Fruit fly (Drosophila melanogaster) whole organism, embryonic: ENCODE data around the gene alpha-Spec.

Experiments
- Abd-B ChIP-seq: fragments of 200-800 bp; sonication (Bioruptor generic); optimal IDR thresholded peaks from 2 replicates; lab custom pipeline; 2018; ENCODE audit warnings: missing biosample characterization, mild to moderate bottlenecking, missing genetic modification characterization, moderate library complexity
- CG15269 ChIP-seq: fragments of 200-800 bp; sonication (Bioruptor generic); optimal IDR thresholded peaks from 2 replicates; lab custom pipeline; 2018; ENCODE audit warnings: missing biosample characterization, mild to moderate bottlenecking, missing genetic modification characterization, moderate library complexity
- CG1647 ChIP-seq: fragments of 200-800 bp; sonication (Bioruptor generic); optimal IDR thresholded peaks from 3 replicates; lab custom pipeline; 2016; ENCODE audit warnings: missing biosample characterization, missing genetic modification characterization
- CG5245 ChIP-seq: fragments of 200-800 bp; sonication (Bioruptor generic); optimal IDR thresholded peaks from 3 replicates; lab custom pipeline; 2016; ENCODE audit warnings: missing biosample characterization, missing genetic modification characterization
- CG6175 ChIP-seq: fragments of 200-800 bp; sonication (Bioruptor generic); IDR thresholded peaks from 3 replicates; pipeline ENCODE4 v1.3.6; 2022; ENCODE audit warnings: missing biosample characterization, missing genetic modification characterization
- CG6254 ChIP-seq: fragments of 200-800 bp; sonication (Bioruptor generic); optimal IDR thresholded peaks from 3 replicates; lab custom pipeline; 2017; ENCODE audit warnings: mild to moderate bottlenecking, missing biosample characterization, missing genetic modification reagents, missing genetic modification characterization
- CG9932 ChIP-seq: fragments of 200-800 bp; sonication (Bioruptor generic); IDR thresholded peaks from 2 replicates; pipeline ENCODE4 v1.3.6; 2022; ENCODE audit warnings: missing biosample characterization, missing genetic modification characterization
- Pdp1 ChIP-seq, 2 experiments: fragments of 200-800 bp; sonication (Bioruptor generic); optimal IDR thresholded peaks; 3 replicates each; lab custom pipeline; 2016; ENCODE audit warnings: missing biosample characterization in 2 of 2, missing genetic modification characterization in 2 of 2, mild to moderate bottlenecking in 1 of 2, moderate library complexity in 1 of 2
- Sin3A ChIP-seq: fragments of >200 bp; optimal IDR thresholded peaks from 2 replicates; lab custom pipeline; 2018
- Sry-β ChIP-seq: fragments of 200-800 bp; sonication (Bioruptor generic); optimal IDR thresholded peaks from 2 replicates; lab custom pipeline; 2018; ENCODE audit warnings: missing biosample characterization, mild to moderate bottlenecking, missing genetic modification characterization, moderate library complexity
- abd-A ChIP-seq: fragments of 200-800 bp; sonication (Bioruptor generic); optimal IDR thresholded peaks from 3 replicates; lab custom pipeline; 2019; ENCODE audit warnings: missing biosample characterization, mild to moderate bottlenecking, missing genetic modification characterization, moderate library complexity
- caup ChIP-seq: fragments of 200-800 bp; sonication (Bioruptor generic); optimal IDR thresholded peaks from 3 replicates; lab custom pipeline; 2017; ENCODE audit warnings: missing biosample characterization, mild to moderate bottlenecking, missing genetic modification characterization, moderate library complexity; ENCODE audit not compliant: severe bottlenecking
- lilli ChIP-seq: fragments of 200-800 bp; sonication (Bioruptor generic); optimal IDR thresholded peaks from 3 replicates; lab custom pipeline; 2016; ENCODE audit warnings: missing biosample characterization, missing genetic modification characterization

DNA sequence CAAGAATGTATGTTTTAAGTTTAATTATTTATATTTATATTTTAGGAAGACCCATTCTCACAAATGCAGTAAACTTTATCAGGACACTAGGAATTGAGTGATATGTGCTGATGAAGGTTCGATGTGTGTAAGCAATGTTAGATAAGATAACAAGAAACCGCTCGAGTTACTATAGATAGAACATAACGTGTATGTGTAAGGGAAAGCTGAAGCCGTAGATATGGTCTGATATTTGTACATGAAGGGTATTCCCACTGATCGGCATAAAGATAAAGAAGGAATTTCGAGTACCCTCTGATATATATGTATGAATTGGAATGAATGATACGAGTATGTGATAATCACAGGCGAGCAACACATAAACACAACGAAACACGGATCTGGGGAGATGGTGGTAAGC, 11.0 kb downstream of the alpha-Spec start:
- TF ChIP-seq CG6175 (GFP tag; lab: Robert Waterston, UW) (no peak), CG1647 (GFP tag; lab: Kevin White, UChicago) (no peak), Abd-B (no peak), caup (no peak), Pdp1 (GFP tag; optimal IDR thresholded peaks at IDR 0.05; lab: Kevin White, UChicago) (no peak), Sin3A (lab: Kevin White, UChicago) (no peak), CG5245 (GFP tag; lab: Kevin White, UChicago) (no peak), CG9932 (GFP tag; lab: Robert Waterston, UW) (no peak), abd-A (tag; lab: Kevin White, UChicago) (no peak), Sry-β (GFP tag; lab: Kevin White, UChicago) (no peak), lilli (GFP tag; lab: Kevin White, UChicago) (no peak), CG15269 (tag; lab: Kevin White, UChicago) (no peak), CG6254 (GFP tag; lab: Kevin White, UChicago) (no peak)
